Worm (Caenorhabditis elegans): ENCODE measurements around the gene epc-1.
A peak's percentile ranks its signal among the peaks of the same experiment; 100 is the strongest.

Gene epc-1

DNA sequence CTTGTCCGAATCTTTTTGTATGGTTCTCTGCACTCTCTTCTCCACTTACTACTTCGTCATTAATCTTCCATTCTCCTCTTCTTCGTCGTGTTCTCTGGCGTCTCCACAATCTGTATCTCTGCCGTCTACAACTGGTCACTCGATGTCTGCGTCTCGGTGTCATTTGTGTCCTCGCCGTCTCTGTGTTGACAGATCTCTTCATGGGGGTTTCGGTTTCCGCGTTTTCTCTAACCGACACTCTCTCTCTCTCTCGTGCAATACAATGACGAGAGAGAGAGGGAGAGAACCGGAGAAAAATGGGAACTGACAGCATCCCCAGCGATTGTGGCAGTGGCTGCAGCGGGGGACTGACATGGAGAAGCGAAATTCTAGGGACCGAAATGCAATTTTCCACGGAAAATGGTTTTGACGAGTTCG lies 4.1 kb upstream of the epc-1 start (continued):
- TF ChIP-seq Y53F4B.3 (GFP tag; IDR thresholded peaks at IDR 0.05) (no peak), D2030.7 (GFP tag; IDR thresholded peaks at IDR 0.05) (no peak), lag-1 (GFP tag; IDR thresholded peaks at IDR 0.05) (no peak), lin-40 (tag; optimal IDR thresholded peaks at IDR 0.05) (peak; percentile 98), hrde-1 (tag; optimal IDR thresholded peaks at IDR 0.05; ENCODE audit: borderline replicate concordance) (no peak), ceh-100 (GFP tag; IDR thresholded peaks at IDR 0.05) (peak; percentile 55; the same call in 1 of the 2 replicates), fkh-3 (tag; optimal IDR thresholded peaks at IDR 0.05) (no peak), dpl-1 (GFP tag; optimal IDR thresholded peaks at IDR 0.05) (no peak), hlh-12 (tag; optimal IDR thresholded peaks at IDR 0.05) (no peak), F49E8.2 (tag; optimal IDR thresholded peaks at IDR 0.05; ENCODE audit: insufficient read depth) (no peak), attf-3 (GFP tag; conservative IDR thresholded peaks at IDR 0.05) (peak; percentile 46), aptf-2 (GFP tag; conservative IDR thresholded peaks at IDR 0.05) (no peak), efl-1 (GFP tag; optimal IDR thresholded peaks at IDR 0.05) (no peak), hmg-20 (GFP tag; IDR thresholded peaks at IDR 0.05) (0 out of 2 replicates have a peak, but pooled peaks have one; percentile 49), F23B12.7 (tag; optimal IDR thresholded peaks at IDR 0.05; ENCODE audit: insufficient read depth) (no peak), sea-2 (GFP tag; IDR thresholded peaks at IDR 0.05) (no peak), lsy-27 (tag; optimal IDR thresholded peaks at IDR 0.05; ENCODE audit: borderline replicate concordance, insufficient read depth) (no peak), nhr-90 (tag; optimal IDR thresholded peaks at IDR 0.05) (peak; percentile 78), zfh-2 (GFP tag; conservative IDR thresholded peaks at IDR 0.05) (peak; percentile 98), ccch-3 (GFP tag; optimal IDR thresholded peaks at IDR 0.05) (no peak), bed-1 (GFP tag; IDR thresholded peaks at IDR 0.05) (no peak), egrh-3 (GFP tag; IDR thresholded peaks at IDR 0.05) (peak; percentile 71), tbp1 (GFP tag; optimal IDR thresholded peaks at IDR 0.05) (peak; percentile 73), dpff-1 (tag; optimal IDR thresholded peaks at IDR 0.05) (no peak), him-1 (tag; optimal IDR thresholded peaks at IDR 0.05) (no peak), snpc-1.1 (tag; optimal IDR thresholded peaks at IDR 0.05; ENCODE audit: insufficient read depth) (no peak), egl-18 (GFP tag; IDR thresholded peaks at IDR 0.05) (peak; percentile 80), ceh-91 (GFP tag; IDR thresholded peaks at IDR 0.05) (no peak), let-607 (tag; optimal IDR thresholded peaks at IDR 0.05) (peak; percentile 74 to 92)

DNA sequence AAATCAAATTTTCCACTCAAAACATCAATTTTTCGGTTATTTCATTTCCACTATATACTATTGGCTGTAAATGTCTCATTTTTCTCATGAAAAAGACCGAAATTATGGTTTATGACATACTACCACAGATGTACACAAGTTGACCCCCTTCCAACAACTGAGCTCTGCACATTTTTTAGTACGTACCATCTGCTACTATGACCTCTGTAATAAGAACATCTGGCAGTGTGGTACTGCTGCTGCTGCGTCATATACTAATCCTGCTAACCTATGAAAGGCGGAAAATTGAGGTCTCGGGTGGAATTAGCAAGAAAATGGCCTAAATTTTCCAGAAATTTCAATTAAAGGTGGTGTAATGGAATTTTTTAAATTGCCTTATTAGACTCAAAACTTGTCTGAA lies 3.0 kb upstream of the epc-1 start:
- TF ChIP-seq hlh-26 (GFP tag; conservative IDR thresholded peaks at IDR 0.05) = no peak
- TF ChIP-seq F55B11.4 (tag; optimal IDR thresholded peaks at IDR 0.05; ENCODE audit: borderline replicate concordance, insufficient read depth) = no peak
- TF ChIP-seq chd-7 (tag; optimal IDR thresholded peaks at IDR 0.05) = no peak
- TF ChIP-seq F10E7.11 (tag; optimal IDR thresholded peaks at IDR 0.05) = no peak

DNA sequence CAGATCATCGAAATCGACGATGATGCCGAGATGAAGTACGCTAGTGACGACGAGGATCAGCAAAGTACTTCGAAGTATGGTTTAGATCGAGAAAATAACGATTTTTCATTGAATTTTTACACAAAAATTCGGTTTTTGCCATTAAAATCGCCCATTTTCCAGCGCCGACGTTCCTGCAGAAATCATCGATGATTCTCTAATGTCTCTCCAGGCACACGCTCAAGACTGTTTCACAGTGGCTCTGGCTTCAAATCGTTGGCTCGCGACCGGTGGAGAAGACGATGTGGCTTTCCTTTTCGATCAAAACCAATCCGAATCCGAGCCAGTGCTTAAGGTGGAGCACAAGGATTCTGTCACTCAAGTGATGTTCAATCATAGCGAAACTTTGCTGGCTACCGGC lies 1.0 kb upstream of the epc-1 start:
- TF ChIP-seq ztf-6 (GFP tag; IDR thresholded peaks at IDR 0.05) (no peak), Y56A3A.18 (GFP tag; IDR thresholded peaks at IDR 0.05) (0 out of 2 replicates have a peak, but pooled peaks have one; percentile 42), bed-1 (GFP tag; IDR thresholded peaks at IDR 0.05) (no peak), dox-1 (GFP tag; IDR thresholded peaks at IDR 0.05) (peak; percentile 12; the same call in 1 of the 2 replicates)
